Fruit fly (Drosophila melanogaster) whole organism, embryonic: ENCODE results near the gene Sdhaf3.

Experiments used
- Bgb ChIP-seq: fragments of 200-800 bp; sonication (Bioruptor generic); IDR thresholded peaks from 2 replicates; pipeline ENCODE4 v1.3.6; 2022; ENCODE audit warnings: missing biosample characterization, missing genetic modification characterization; ENCODE audit not compliant: partially characterized antibody
- C15 ChIP-seq: fragments of 200-800 bp; sonication (Bioruptor generic); IDR thresholded peaks from 3 replicates; pipeline ENCODE4 v1.3.6; 2022; ENCODE audit warnings: missing biosample characterization, missing genetic modification characterization
- CG10565 ChIP-seq: fragments of 200-800 bp; sonication (Bioruptor generic); optimal IDR thresholded peaks from 3 replicates; lab custom pipeline; 2016; ENCODE audit warnings: missing biosample characterization, mild to moderate bottlenecking, missing genetic modification characterization
- CG10654 ChIP-seq: fragments of 200-800 bp; sonication (Bioruptor generic); optimal IDR thresholded peaks from 2 replicates; lab custom pipeline; 2016; ENCODE audit warnings: missing biosample characterization, missing genetic modification characterization
- CG12659 ChIP-seq: fragments of 200-800 bp; sonication (Bioruptor generic); optimal IDR thresholded peaks from 3 replicates; lab custom pipeline; 2017; ENCODE audit warnings: mild to moderate bottlenecking, missing biosample characterization, missing genetic modification reagents, missing genetic modification characterization
- CG12769 ChIP-seq: fragments of 200-800 bp; sonication (Bioruptor generic); optimal IDR thresholded peaks from 2 replicates; lab custom pipeline; 2019; ENCODE audit warnings: missing biosample characterization, mild to moderate bottlenecking, missing genetic modification characterization, moderate library complexity
- CG15601 ChIP-seq: fragments of 200-800 bp; sonication (Bioruptor generic); optimal IDR thresholded peaks from 3 replicates; lab custom pipeline; 2019; ENCODE audit warnings: missing biosample characterization, mild to moderate bottlenecking, missing genetic modification characterization, moderate library complexity
- CG1602 ChIP-seq: fragments of 200-800 bp; sonication (Bioruptor generic); optimal IDR thresholded peaks from 3 replicates; lab custom pipeline; 2016; ENCODE audit warnings: missing biosample characterization, missing genetic modification characterization
- CG1603 ChIP-seq: fragments of 200-800 bp; sonication (Bioruptor generic); optimal IDR thresholded peaks from 2 replicates; lab custom pipeline; 2019; ENCODE audit warnings: missing biosample characterization, mild to moderate bottlenecking, missing genetic modification characterization, moderate library complexity
- CG17385 ChIP-seq: fragments of 200-800 bp; sonication (Bioruptor generic); optimal IDR thresholded peaks from 3 replicates; lab custom pipeline; 2018; ENCODE audit warnings: missing biosample characterization, mild to moderate bottlenecking, missing genetic modification characterization
- CG17568 ChIP-seq: fragments of 200-800 bp; sonication (Bioruptor generic); optimal IDR thresholded peaks from 2 replicates; lab custom pipeline; 2018; ENCODE audit warnings: missing biosample characterization, mild to moderate bottlenecking, missing genetic modification characterization, moderate library complexity
- CG18262 ChIP-seq: fragments of 200-800 bp; optimal IDR thresholded peaks from 3 replicates; lab custom pipeline; 2019; ENCODE audit warnings: missing biosample characterization, mild to moderate bottlenecking, missing genetic modification characterization, moderate library complexity
- CG2202 ChIP-seq: fragments of 200-800 bp; sonication (Bioruptor generic); optimal IDR thresholded peaks from 2 replicates; lab custom pipeline; 2018; ENCODE audit warnings: missing biosample characterization, mild to moderate bottlenecking, missing genetic modification characterization
- CG3163 ChIP-seq: fragments of 200-800 bp; sonication (Bioruptor generic); optimal IDR thresholded peaks from 3 replicates; lab custom pipeline; 2016; ENCODE audit warnings: missing biosample characterization, missing genetic modification characterization
- CG4328 ChIP-seq: fragments of 200-800 bp; sonication (Bioruptor generic); optimal IDR thresholded peaks from 3 replicates; lab custom pipeline; 2017; ENCODE audit warnings: missing biosample characterization, missing genetic modification reagents, missing genetic modification characterization
- CG6765 ChIP-seq: fragments of 200-800 bp; sonication (Bioruptor generic); optimal IDR thresholded peaks from 3 replicates; lab custom pipeline; 2017; ENCODE audit warnings: missing biosample characterization, mild to moderate bottlenecking, missing genetic modification characterization
- CG8281 ChIP-seq: fragments of 200-800 bp; sonication (Bioruptor generic); optimal IDR thresholded peaks from 2 replicates; lab custom pipeline; 2018; ENCODE audit warnings: missing biosample characterization, mild to moderate bottlenecking, missing genetic modification characterization, moderate library complexity
- CG8290 ChIP-seq, 3 experiments: fragments of 200-800 bp; sonication (Bioruptor generic); optimal IDR thresholded peaks; 2 replicates each; lab custom pipeline; 2016 to 2019; ENCODE audit warnings: missing biosample characterization in 3 of 3, missing genetic modification characterization in 3 of 3, mild to moderate bottlenecking in 2 of 3, moderate library complexity in 1 of 3
- CG9797 ChIP-seq: fragments of 200-800 bp; sonication (Bioruptor generic); optimal IDR thresholded peaks from 3 replicates; lab custom pipeline; 2018; ENCODE audit warnings: missing biosample characterization, mild to moderate bottlenecking, missing genetic modification characterization
- CG9932 ChIP-seq: fragments of 200-800 bp; sonication (Bioruptor generic); IDR thresholded peaks from 2 replicates; pipeline ENCODE4 v1.3.6; 2022; ENCODE audit warnings: missing biosample characterization, missing genetic modification characterization
- Doc2 ChIP-seq: fragments of 200-800 bp; sonication (Bioruptor generic); IDR thresholded peaks from 2 replicates; pipeline ENCODE4 v1.3.6; 2022; ENCODE audit warnings: missing biosample characterization, missing genetic modification characterization
- HLH3B ChIP-seq: fragments of 200-800 bp; sonication (Bioruptor generic); IDR thresholded peaks from 2 replicates; pipeline ENCODE4 v1.3.6; 2022; ENCODE audit warnings: missing biosample characterization, missing genetic modification characterization
- HLH4C ChIP-seq: fragments of 200-800 bp; sonication (Bioruptor generic); IDR thresholded peaks from 3 replicates; pipeline ENCODE4 v1.3.6; 2022; ENCODE audit warnings: missing biosample characterization, missing genetic modification characterization; ENCODE audit not compliant: partially characterized antibody
- HLHmδ ChIP-seq: fragments of 200-800 bp; sonication (Bioruptor generic); optimal IDR thresholded peaks from 2 replicates; lab custom pipeline; 2018; ENCODE audit warnings: missing biosample characterization, mild to moderate bottlenecking, missing genetic modification characterization, moderate library complexity
- Hand ChIP-seq: fragments of 200-800 bp; sonication (Bioruptor generic); optimal IDR thresholded peaks from 2 replicates; lab custom pipeline; 2017; ENCODE audit warnings: mild to moderate bottlenecking, missing biosample characterization, missing genetic modification reagents, missing genetic modification characterization
- Myb ChIP-seq: fragments of 200-800 bp; sonication (Bioruptor generic); optimal IDR thresholded peaks from 2 replicates; lab custom pipeline; 2016; ENCODE audit warnings: missing biosample characterization, missing genetic modification characterization
- NC2α ChIP-seq: fragments of 200-800 bp; sonication (Bioruptor generic); optimal IDR thresholded peaks from 2 replicates; lab custom pipeline; 2016; ENCODE audit warnings: missing biosample characterization, missing genetic modification characterization
- NC2β ChIP-seq: fragments of 200-800 bp; sonication (Bioruptor generic); optimal IDR thresholded peaks from 2 replicates; lab custom pipeline; 2016; ENCODE audit warnings: missing biosample characterization, missing genetic modification characterization
- Sox102F ChIP-seq: fragments of 200-800 bp; sonication (Bioruptor generic); optimal IDR thresholded peaks from 2 replicates; lab custom pipeline; 2018; ENCODE audit warnings: missing biosample characterization, mild to moderate bottlenecking, missing genetic modification characterization, moderate library complexity
- Sry-δ ChIP-seq: fragments of 200-800 bp; sonication (Bioruptor generic); optimal IDR thresholded peaks from 2 replicates; lab custom pipeline; 2016; ENCODE audit warnings: missing biosample characterization, missing genetic modification characterization
- cg ChIP-seq: fragments of 200-800 bp; sonication (Bioruptor generic); optimal IDR thresholded peaks from 3 replicates; lab custom pipeline; 2019; ENCODE audit warnings: missing biosample characterization, mild to moderate bottlenecking, missing genetic modification characterization, moderate library complexity
- chif ChIP-seq, 2 experiments: fragments of 200-800 bp; sonication (Bioruptor generic); optimal IDR thresholded peaks; 3 replicates each; lab custom pipeline; 2016; ENCODE audit warnings: missing biosample characterization in 2 of 2, missing genetic modification characterization in 2 of 2
- chinmo ChIP-seq: fragments of 200-800 bp; sonication (Bioruptor generic); IDR thresholded peaks from 4 replicates; pipeline ENCODE4 v1.3.6; 2022; ENCODE audit warnings: missing biosample characterization, missing genetic modification characterization; ENCODE audit not compliant: partially characterized antibody
- crc ChIP-seq: fragments of 200-800 bp; sonication (Bioruptor generic); optimal IDR thresholded peaks from 2 replicates; lab custom pipeline; 2016; ENCODE audit warnings: missing biosample characterization, missing genetic modification characterization
- h ChIP-seq: fragments of >200 bp; optimal IDR thresholded peaks from 2 replicates; lab custom pipeline; 2017
- hkb ChIP-seq, 2 experiments: fragments of 200-800 bp in 1 of 2; fragments of >200 bp in 1 of 2; sonication (Bioruptor generic) in 1 of 2; IDR thresholded peaks in 1 of 2; optimal IDR thresholded peaks in 1 of 2; 2 replicates each; pipeline versions ENCODE4 v1.3.6 to Lab custom; 2017 to 2022; ENCODE audit warnings: missing biosample characterization in 1 of 2, missing genetic modification characterization in 1 of 2
- hth ChIP-seq: fragments of >200 bp; optimal IDR thresholded peaks from 2 replicates; lab custom pipeline; 2017; ENCODE audit warnings: inconsistent platforms
- ind ChIP-seq: fragments of 200-800 bp; sonication (Bioruptor generic); optimal IDR thresholded peaks from 3 replicates; lab custom pipeline; 2016; ENCODE audit warnings: missing biosample characterization, missing genetic modification characterization
- jigr1 ChIP-seq: fragments of 200-800 bp; sonication (Bioruptor generic); IDR thresholded peaks from 3 replicates; pipeline ENCODE4 v1.3.6; 2022; ENCODE audit warnings: missing biosample characterization, missing genetic modification characterization
- nau ChIP-seq: fragments of 200-800 bp; sonication (Bioruptor generic); optimal IDR thresholded peaks from 3 replicates; lab custom pipeline; 2017; ENCODE audit warnings: missing biosample characterization, mild to moderate bottlenecking, missing genetic modification characterization, missing genetic modification reagents
- oc ChIP-seq: fragments of 200-800 bp; sonication (Bioruptor generic); optimal IDR thresholded peaks from 2 replicates; lab custom pipeline; 2018; ENCODE audit warnings: missing biosample characterization, mild to moderate bottlenecking, missing genetic modification characterization, moderate library complexity
- pan ChIP-seq, 4 experiments: fragments of >200 bp in 3 of 4; fragments of 200-800 bp in 1 of 4; sonication (Bioruptor generic) in 1 of 4; optimal IDR thresholded peaks in 3 of 4; IDR thresholded peaks in 1 of 4; 2 replicates each; pipeline versions ENCODE4 v1.3.6 to Lab custom; 2017 to 2022; ENCODE audit warnings: missing biosample characterization in 2 of 4, missing genetic modification characterization in 2 of 4, mixed read lengths in 1 of 4
- repo ChIP-seq: fragments of 200-800 bp; sonication (Bioruptor generic); optimal IDR thresholded peaks from 2 replicates; lab custom pipeline; 2016; ENCODE audit warnings: missing biosample characterization, missing genetic modification characterization
- slbo ChIP-seq: fragments of 200-800 bp; sonication (Bioruptor generic); IDR thresholded peaks from 2 replicates; pipeline ENCODE4 v1.3.6; 2022; ENCODE audit warnings: missing biosample characterization, missing genetic modification characterization
- slou ChIP-seq: fragments of 200-800 bp; sonication (Bioruptor generic); optimal IDR thresholded peaks from 3 replicates; lab custom pipeline; 2016; ENCODE audit warnings: missing biosample characterization, missing genetic modification characterization
- tap ChIP-seq: fragments of 200-800 bp; optimal IDR thresholded peaks from 3 replicates; lab custom pipeline; 2019; ENCODE audit warnings: missing biosample characterization, mild to moderate bottlenecking, missing genetic modification characterization, moderate library complexity
- tgo ChIP-seq: fragments of 200-800 bp; sonication (Bioruptor generic); IDR thresholded peaks from 3 replicates; pipeline ENCODE4 v1.3.6; 2022; ENCODE audit warnings: missing biosample characterization, missing genetic modification characterization
- twi ChIP-seq: fragments of 200-800 bp; optimal IDR thresholded peaks from 2 replicates; lab custom pipeline; 2019; ENCODE audit warnings: missing biosample characterization, mild to moderate bottlenecking, missing genetic modification characterization, moderate library complexity
- wor ChIP-seq: fragments of 200-800 bp; sonication (Bioruptor generic); IDR thresholded peaks from 2 replicates; pipeline ENCODE4 v1.3.6; 2022; ENCODE audit warnings: missing biosample characterization, missing genetic modification characterization
- yki ChIP-seq: fragments of >200 bp; optimal IDR thresholded peaks from 3 replicates; lab custom pipeline; 2018

The Sdhaf3 gene

DNA sequence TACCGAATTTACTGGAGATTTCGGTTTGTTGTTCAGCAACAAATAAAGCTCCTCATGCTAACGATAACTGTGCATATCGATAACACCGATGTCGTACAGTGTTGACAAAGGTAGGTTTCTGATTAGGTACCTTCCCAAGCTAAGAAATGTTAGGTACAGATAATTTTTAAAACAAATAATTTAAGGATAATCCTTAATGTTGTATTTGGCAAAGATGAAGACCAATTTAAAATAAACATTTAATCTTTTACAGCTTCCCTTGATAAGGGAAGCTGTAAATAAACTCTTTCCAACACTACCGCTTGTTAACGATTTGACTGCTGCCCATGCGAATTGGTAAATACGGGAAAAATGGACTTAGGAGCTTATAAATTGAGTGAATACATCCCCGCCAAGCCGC is 39.3 kb downstream of the Sdhaf3 start, which contains the start of the genes Ttc1 and CG14882 (continued):
- TF ChIP-seq CG4328 (GFP tag; lab: Kevin White, UChicago) (peak; percentile 38), NC2α (peak; percentile 72), chif (GFP tag; optimal IDR thresholded peaks at IDR 0.05; lab: Kevin White, UChicago) (peak; percentile 62 to 85), twi (tag; lab: Kevin White, UChicago) (peak; percentile 52), C15 (GFP tag; lab: Robert Waterston, UW) (no peak; the same call in 2 of the 3 replicates), Myb (GFP tag; lab: Kevin White, UChicago) (peak; percentile 73), CG17385 (peak; percentile 84), Bgb (GFP tag; lab: Robert Waterston, UW) (peak; percentile 63), CG18262 (tag; lab: Kevin White, UChicago) (peak; percentile 81), tgo (peak; percentile 93), NC2β (GFP tag; lab: Kevin White, UChicago) (peak; percentile 59), crc (GFP tag; lab: Kevin White, UChicago) (peak; percentile 61), CG3163 (GFP tag; lab: Kevin White, UChicago) (peak; percentile 64), h (lab: Kevin White, UChicago) (no peak), HLH3B (peak; percentile 77), CG1603 (tag; lab: Kevin White, UChicago) (peak; percentile 70), Doc2 (peak; percentile 25; the same call in 1 of the 2 replicates), CG9797 (GFP tag; lab: Kevin White, UChicago) (no peak), slou (peak; percentile 74), HLH4C (GFP tag; lab: Robert Waterston, UW) (peak; percentile 56; the same call in 2 of the 3 replicates), hth (lab: Kevin White, UChicago) (no peak), cg (GFP tag; lab: Kevin White, UChicago) (no peak), CG9932 (peak; percentile 94), oc (tag; lab: Kevin White, UChicago) (no peak), nau (GFP tag; lab: Kevin White, UChicago) (no peak), CG12659 (GFP tag; lab: Kevin White, UChicago) (peak; percentile 93), CG6765 (GFP tag; lab: Kevin White, UChicago) (peak; percentile 58), Sox102F (no peak), slbo (peak; percentile 95), ind (peak; percentile 85), Sry-δ (GFP tag; lab: Kevin White, UChicago) (peak; percentile 49), CG10565 (GFP tag; lab: Kevin White, UChicago) (no peak), Hand (GFP tag; lab: Kevin White, UChicago) (peak; percentile 62), CG2202 (tag; lab: Kevin White, UChicago) (peak; percentile 64), pan (optimal IDR thresholded peaks at IDR 0.05; lab: Kevin White, UChicago) (no peak), pan (GFP tag; optimal IDR thresholded peaks at IDR 0.05 in 1 of 2, IDR thresholded peaks at IDR 0.05 in 1 of 2) (peak in 1 of 2 experiments; percentile 81), CG10654 (GFP tag; lab: Kevin White, UChicago) (peak; percentile 78), chinmo (no peak), wor (GFP tag; lab: Robert Waterston, UW) (peak; percentile 84), CG8290 (GFP tag; optimal IDR thresholded peaks at IDR 0.05; lab: Kevin White, UChicago) (peak; percentile 82), CG8290 (tag; optimal IDR thresholded peaks at IDR 0.05; lab: Kevin White, UChicago) (peak in 1 of 2 experiments; percentile 78), tap (no peak), CG12769 (tag; lab: Kevin White, UChicago) (no peak), CG8281 (tag; lab: Kevin White, UChicago) (no peak), CG15601 (tag; lab: Kevin White, UChicago) (peak; percentile 68), CG1602 (GFP tag; lab: Kevin White, UChicago) (peak; percentile 84), CG17568 (GFP tag; lab: Kevin White, UChicago) (no peak), jigr1 (no peak; the same call in 2 of the 3 replicates), HLHmδ (GFP tag; lab: Kevin White, UChicago) (no peak), hkb (optimal IDR thresholded peaks at IDR 0.05; lab: Kevin White, UChicago) (no peak), hkb (GFP tag; IDR thresholded peaks at IDR 0.05; lab: Robert Waterston, UW) (peak; percentile 92), yki (lab: Kevin White, UChicago) (no peak), repo (peak; percentile 46)
